Worm (Caenorhabditis elegans) whole organism, young adult: ENCODE measurements around the gene str-209.
A peak's percentile ranks its signal among the peaks of the same experiment; 100 is the strongest.

Source experiments
- F22D6.2 ChIP-seq: sonication (generic microtip); optimal IDR thresholded peaks from 2 replicates; lab custom pipeline; 2016; ENCODE audit warnings: mild to moderate bottlenecking, missing genetic modification characterization, missing compliant biosample characterization
- F49E8.2 ChIP-seq: sonication (generic microtip); optimal IDR thresholded peaks from 3 replicates; lab custom pipeline; 2017; ENCODE audit warnings: missing genetic modification characterization, mild to moderate bottlenecking, missing compliant biosample characterization, antibody characterized with exemption, moderate library complexity; ENCODE audit not compliant: insufficient read depth
- F52B5.7 ChIP-seq: sonication (generic microtip); optimal IDR thresholded peaks from 2 replicates; lab custom pipeline; 2016; ENCODE audit warnings: mild to moderate bottlenecking, missing genetic modification characterization, missing compliant biosample characterization
- T07F8.4 ChIP-seq: sonication (generic microtip); optimal IDR thresholded peaks from 2 replicates; lab custom pipeline; 2016; ENCODE audit warnings: mild to moderate bottlenecking, missing genetic modification characterization, moderate library complexity, missing compliant biosample characterization
- T26A5.8 ChIP-seq: sonication (generic microtip); optimal IDR thresholded peaks from 2 replicates; lab custom pipeline; 2016; ENCODE audit warnings: missing genetic modification characterization, missing compliant biosample characterization
- Y56A3A.18 ChIP-seq: fragments of 200-800 bp; sonication (Bioruptor generic); IDR thresholded peaks from 2 replicates; pipeline ENCODE4 v1.3.6; 2022; ENCODE audit warnings: missing genetic modification reagents, missing genetic modification characterization, missing compliant biosample characterization
- Y95B8A.8 ChIP-seq: fragments of 200-800 bp; sonication (Bioruptor generic); IDR thresholded peaks from 2 replicates; pipeline ENCODE4 v1.3.6; 2022; ENCODE audit warnings: missing genetic modification reagents, missing genetic modification characterization, missing compliant biosample characterization
- ZK185.1 ChIP-seq: sonication (generic microtip); optimal IDR thresholded peaks from 2 replicates; lab custom pipeline; 2016; ENCODE audit warnings: mild to moderate bottlenecking, missing genetic modification characterization, missing compliant biosample characterization; ENCODE audit not compliant: poor library complexity, severe bottlenecking
- ekl-4 ChIP-seq: fragments of 200-800 bp; sonication (Bioruptor generic); IDR thresholded peaks from 2 replicates; pipeline ENCODE4 v1.3.6; 2022; ENCODE audit warnings: missing genetic modification reagents, missing genetic modification characterization, missing compliant biosample characterization
- lsy-27 ChIP-seq: sonication (generic microtip); optimal IDR thresholded peaks from 2 replicates; lab custom pipeline; 2017; ENCODE audit warnings: missing genetic modification characterization, mild to moderate bottlenecking, missing compliant biosample characterization, antibody characterized with exemption, missing genotype, borderline replicate concordance; ENCODE audit not compliant: insufficient read depth
- madf-6 ChIP-seq: fragments of 200-800 bp; sonication (Bioruptor generic); IDR thresholded peaks from 2 replicates; pipeline ENCODE4 v1.3.6; 2022; ENCODE audit warnings: missing genetic modification reagents, missing genetic modification characterization, missing compliant biosample characterization
- mxl-1 ChIP-seq: sonication (generic microtip); optimal IDR thresholded peaks from 2 replicates; lab custom pipeline; 2016; ENCODE audit warnings: missing genetic modification characterization, missing compliant biosample characterization
- nhr-80 ChIP-seq: sonication (generic microtip); optimal IDR thresholded peaks from 2 replicates; lab custom pipeline; 2016; ENCODE audit warnings: missing genetic modification characterization, missing compliant biosample characterization
- pha-4 ChIP-seq: fragments of 150-350 bp; sonication (generic microtip); optimal IDR thresholded peaks from 2 replicates; lab custom pipeline; 2014; ENCODE audit warnings: missing biosample characterization, missing genetic modification reagents, missing genetic modification characterization
- rcor-1 ChIP-seq: fragments of 200-800 bp; sonication (Bioruptor generic); IDR thresholded peaks from 2 replicates; pipeline ENCODE4 v1.3.6; 2022; ENCODE audit warnings: missing genetic modification reagents, missing genetic modification characterization, missing compliant biosample characterization
- repo-1 ChIP-seq: sonication (generic microtip); optimal IDR thresholded peaks from 2 replicates; lab custom pipeline; 2017; ENCODE audit warnings: mild to moderate bottlenecking, missing genetic modification characterization, missing compliant biosample characterization
- sea-2 ChIP-seq: fragments of 200-800 bp; sonication (Bioruptor generic); IDR thresholded peaks from 2 replicates; pipeline ENCODE4 v1.3.6; 2022; ENCODE audit warnings: missing genetic modification characterization, missing compliant biosample characterization
- snpc-1.1 ChIP-seq: sonication (generic microtip); optimal IDR thresholded peaks from 2 replicates; lab custom pipeline; 2017; ENCODE audit warnings: missing genetic modification characterization, mild to moderate bottlenecking, missing compliant biosample characterization, antibody characterized with exemption, moderate library complexity, missing genotype, missing genetic modification reagents; ENCODE audit not compliant: insufficient read depth
- snpc-1.3 ChIP-seq: sonication (generic microtip); optimal IDR thresholded peaks from 2 replicates; lab custom pipeline; 2017; ENCODE audit warnings: missing genetic modification characterization, mild to moderate bottlenecking, missing compliant biosample characterization, antibody characterized with exemption, moderate library complexity, missing genotype, missing genetic modification reagents; ENCODE audit not compliant: insufficient read depth
- snpc-4 ChIP-seq, 5 experiments: fragments of 150-350 bp in 1 of 5; sonication (generic microtip) in 4 of 5; optimal IDR thresholded peaks; 2 replicates each; lab custom pipeline; 2014 to 2018; ENCODE audit warnings: missing genetic modification characterization in 5 of 5, missing biosample characterization in 3 of 5, antibody characterized with exemption in 2 of 5, mild to moderate bottlenecking in 2 of 5, missing compliant biosample characterization in 2 of 5, missing genotype in 2 of 5, moderate library complexity in 2 of 5, missing genetic modification reagents in 1 of 5
- somi-1 ChIP-seq: fragments of 200-800 bp; sonication (Bioruptor generic); optimal IDR thresholded peaks from 2 replicates; lab custom pipeline; 2018; ENCODE audit warnings: mild to moderate bottlenecking, missing genetic modification characterization, missing compliant biosample characterization
- tbp1 ChIP-seq: fragments of 200-800 bp; sonication (Bioruptor generic); optimal IDR thresholded peaks from 2 replicates; lab custom pipeline; 2018; ENCODE audit warnings: mild to moderate bottlenecking, missing genetic modification characterization, missing compliant biosample characterization
- zim-3 ChIP-seq: sonication (generic microtip); optimal IDR thresholded peaks from 2 replicates; lab custom pipeline; 2017; ENCODE audit warnings: mild to moderate bottlenecking, missing genetic modification characterization, moderate library complexity, missing compliant biosample characterization
- ztf-18 ChIP-seq: sonication (generic microtip); optimal IDR thresholded peaks from 2 replicates; lab custom pipeline; 2016; ENCODE audit warnings: missing genotype, mild to moderate bottlenecking, missing genetic modification characterization, missing compliant biosample characterization
- ztf-26 ChIP-seq: sonication (generic microtip); optimal IDR thresholded peaks from 2 replicates; lab custom pipeline; 2017; ENCODE audit warnings: missing genetic modification characterization, missing compliant biosample characterization

Gene str-209

DNA sequence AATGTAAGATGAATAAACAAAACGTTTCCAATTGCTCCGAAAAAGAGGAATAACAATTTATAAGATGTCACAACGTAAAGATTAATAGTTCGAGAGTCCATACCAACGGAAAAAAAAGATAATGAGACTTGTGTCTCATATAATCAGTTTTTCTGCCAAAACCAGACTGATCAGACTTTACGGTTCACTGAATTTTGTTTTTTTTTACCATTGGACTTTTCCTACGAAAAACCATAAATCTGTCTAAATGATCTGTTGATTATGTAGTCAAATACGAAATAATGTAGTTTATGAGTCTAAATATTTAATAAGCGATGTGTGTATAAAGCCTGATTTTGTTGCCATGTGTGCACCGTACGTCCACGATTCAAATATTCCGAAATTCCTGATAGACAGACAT is 30.3 kb downstream of the str-209 start, which contains the start of gene srsx-11:
Gene srsx-11, minus strand, starts transcription at position 101 of the 400 bp plus-strand sequence.
- no peak for TF ChIP-seq madf-6 (GFP tag; lab: Robert Waterston, UW)

DNA sequence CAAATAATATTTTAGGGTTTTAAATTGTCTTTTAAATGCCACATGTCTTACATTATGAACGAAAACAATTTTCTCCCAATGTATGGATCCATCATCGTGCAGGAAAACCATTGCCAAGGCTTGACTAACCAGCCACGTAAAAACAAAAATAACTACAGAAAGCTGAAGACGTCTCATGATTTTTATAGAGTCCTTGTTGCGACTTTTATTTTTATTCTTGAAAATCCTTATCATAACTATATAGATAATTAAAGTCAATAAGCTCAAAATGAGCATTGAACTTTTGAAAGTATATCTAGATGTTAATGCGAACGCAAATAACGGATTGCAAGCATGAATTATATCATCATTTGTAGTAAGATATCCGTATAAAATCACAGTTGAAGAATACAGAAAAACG is 31.4 kb downstream of the str-209 start:
- TF ChIP-seq mxl-1, result no peak
- TF ChIP-seq ztf-26 (tag; lab: Kevin White, UChicago), result no peak
- no peak for TF ChIP-seq ztf-18 (tag; lab: Kevin White, UChicago)
- TF ChIP-seq F52B5.7, result no peak

DNA sequence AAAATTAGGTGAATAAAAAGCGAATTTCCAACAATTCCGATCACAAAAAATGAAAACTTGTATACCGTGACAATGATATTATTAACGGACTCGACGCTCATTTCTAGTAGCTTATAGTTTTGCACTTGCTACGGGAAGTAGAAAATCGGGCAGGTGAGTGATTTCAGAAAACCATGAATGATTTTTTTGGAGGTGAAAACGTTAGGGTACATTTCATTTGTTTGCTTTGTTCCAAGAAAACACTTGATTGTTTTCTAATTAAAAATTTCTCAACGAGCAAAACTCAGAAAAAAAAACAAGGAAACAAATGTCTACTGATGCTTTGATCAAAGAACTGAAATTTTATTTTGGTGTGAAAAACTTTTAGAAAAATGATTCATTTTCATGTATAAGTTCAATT is 32.1 kb downstream of the str-209 start, which contains the start of gene srsx-12:
Gene srsx-12, minus strand, starts transcription at position 101 of the 400 bp plus-strand sequence.
- TF ChIP-seq Y56A3A.18 (GFP tag; lab: Robert Waterston, UW), result no peak

DNA sequence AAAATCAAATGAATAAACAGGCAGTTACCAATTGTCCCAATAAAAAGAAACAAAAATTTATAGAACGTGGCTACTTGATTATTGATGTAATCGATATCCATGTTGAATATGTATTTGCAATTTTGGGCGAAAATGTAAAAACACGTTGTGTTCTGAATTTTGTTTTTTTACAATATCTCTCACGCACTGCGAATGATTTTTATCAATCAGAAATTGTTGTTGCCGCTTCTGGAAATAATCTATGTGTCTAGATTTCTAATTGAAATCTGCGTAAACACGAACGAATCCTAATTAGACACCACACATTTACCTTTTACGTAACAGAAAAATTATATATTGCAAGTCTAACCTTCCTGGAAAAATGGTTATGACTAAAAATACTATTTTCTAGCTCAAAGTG is 34.4 kb downstream of the str-209 start, which contains the start of gene srsx-13:
Gene srsx-13, minus strand, starts transcription at position 101 of the 400 bp plus-strand sequence.
- no peak for TF ChIP-seq snpc-1.3 (tag; lab: Kevin White, UChicago)
- TF ChIP-seq ekl-4 (GFP tag; lab: Robert Waterston, UW), result no peak
- no peak for TF ChIP-seq snpc-4 (GFP tag; optimal IDR thresholded peaks at IDR 0.05; lab: Kevin White, UChicago)
- no peak for TF ChIP-seq snpc-4 (tag; optimal IDR thresholded peaks at IDR 0.05; lab: Kevin White, UChicago)
- TF ChIP-seq T26A5.8 (tag; lab: Kevin White, UChicago), result no peak
- no peak for TF ChIP-seq rcor-1 (GFP tag; lab: Robert Waterston, UW)
- TF ChIP-seq F22D6.2, result no peak
- TF ChIP-seq, all 124 proteins: peak for 0

DNA sequence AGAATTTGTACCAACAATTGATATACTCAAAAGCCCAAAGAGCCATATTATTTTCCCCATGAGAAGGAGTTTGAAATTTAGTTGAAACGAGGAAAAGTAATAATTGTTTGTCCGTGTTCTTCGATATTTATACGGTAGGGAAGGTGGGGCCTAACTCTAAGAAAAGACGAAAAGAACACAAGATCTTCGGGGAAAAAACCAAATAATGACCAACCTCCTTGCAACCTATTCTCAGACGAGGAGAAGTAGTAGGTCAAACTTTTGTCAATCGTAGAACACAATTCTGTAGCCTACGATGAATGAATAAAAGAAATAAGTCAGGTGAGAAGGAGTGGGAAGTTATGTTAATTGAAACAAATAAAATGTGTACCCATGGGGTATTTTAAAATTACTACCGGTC is 38.4 kb downstream of the str-209 start, which contains the start of gene ncx-8:
Gene ncx-8, minus strand, starts transcription at position 101 of the 400 bp plus-strand sequence.
- TF ChIP-seq snpc-1.1 (no peak), pha-4 (tag; lab: Kevin White, UChicago) (no peak), Y95B8A.8 (GFP tag; lab: Robert Waterston, UW) (no peak), T07F8.4 (no peak), F49E8.2 (tag; lab: Kevin White, UChicago) (no peak), repo-1 (no peak), sea-2 (GFP tag; lab: Robert Waterston, UW) (no peak), ZK185.1 (tag; lab: Kevin White, UChicago) (no peak), somi-1 (GFP tag; lab: Kevin White, UChicago) (no peak), rcor-1 (GFP tag; lab: Robert Waterston, UW) (no peak), tbp1 (GFP tag; lab: Kevin White, UChicago) (no peak), lsy-27 (no peak)

DNA sequence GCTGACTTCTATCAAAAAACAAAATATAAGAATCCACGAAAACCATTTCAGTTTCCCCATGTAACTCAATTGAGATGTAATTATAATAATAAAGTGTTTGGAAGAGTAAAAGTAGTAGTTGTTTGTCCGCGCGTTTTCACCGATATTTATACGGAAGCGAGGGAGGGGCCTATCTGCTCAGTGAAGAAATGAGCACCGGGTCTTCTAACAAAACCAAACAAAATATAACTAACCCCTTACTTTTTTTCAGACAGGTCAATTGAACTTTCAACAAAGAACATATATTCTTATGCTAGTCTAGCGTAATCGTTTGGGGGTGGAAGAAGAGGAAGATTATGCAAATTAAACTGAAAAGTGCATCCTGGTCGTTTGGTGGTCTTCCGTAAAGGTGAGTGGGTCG is 46.4 kb downstream of the str-209 start, which contains the start of gene ncx-9:
Gene ncx-9, minus strand, starts transcription at position 101 of the 400 bp plus-strand sequence.
- TF ChIP-seq T07F8.4, result no peak
- no peak for TF ChIP-seq zim-3 (tag; lab: Kevin White, UChicago)

DNA sequence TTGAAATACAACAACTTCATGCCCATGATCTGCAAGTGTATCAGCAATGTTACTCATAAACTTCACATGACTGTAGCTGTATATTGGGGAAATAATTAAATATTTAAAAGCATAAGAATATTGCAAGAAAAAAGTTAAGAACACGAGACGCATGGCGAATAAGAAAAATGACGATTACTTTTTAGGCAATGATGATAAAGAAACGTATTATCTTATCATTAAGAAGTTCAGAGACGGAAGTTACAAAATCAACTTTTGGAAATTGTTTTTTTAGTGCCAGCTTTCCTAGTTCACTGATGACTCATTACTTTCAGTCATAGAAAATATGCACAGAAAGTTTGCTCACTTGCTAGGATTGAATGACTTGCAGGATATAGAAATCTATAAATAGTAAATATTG is 51.7 kb downstream of the str-209 start, which contains the start of gene ugt-7:
Gene ugt-7, minus strand, starts transcription at position 161 of the 400 bp plus-strand sequence.
- TF ChIP-seq snpc-1.1, result no peak
- peak; percentile 31 for TF ChIP-seq nhr-80 (tag; lab: Kevin White, UChicago)
